Worm (Caenorhabditis elegans) whole organism, L4/young adult: ENCODE data around the gene miga-1.

ENCODE experiments used
- W03F9.2 ChIP-seq: fragments of 150-350 bp; optimal IDR thresholded peaks from 2 replicates; lab custom pipeline; 2014; ENCODE audit warnings: missing biosample characterization, missing genetic modification characterization
- dao-5 ChIP-seq: sonication (generic microtip); optimal IDR thresholded peaks from 2 replicates; lab custom pipeline; 2016; ENCODE audit warnings: missing genotype, missing genetic modification characterization, moderate library complexity, missing compliant biosample characterization
- him-1 ChIP-seq: sonication (generic microtip); optimal IDR thresholded peaks from 2 replicates; lab custom pipeline; 2016; ENCODE audit warnings: missing genotype, missing genetic modification reagents, missing genetic modification characterization, missing compliant biosample characterization

miga-1 gene

ce11 chrV:12400677-12401236 lies at the start of gene miga-1, which contains the start of gene K01D12.20:
Gene miga-1, minus strand, starts transcription at chrV:12400859.
Gene K01D12.20, minus strand, starts transcription at chrV:12400814.
- TF ChIP-seq him-1 (tag; lab: Kevin White, UChicago): no peak
- no peak for TF ChIP-seq W03F9.2
- TF ChIP-seq dao-5 (tag; lab: Kevin White, UChicago): no peak

DNA sequence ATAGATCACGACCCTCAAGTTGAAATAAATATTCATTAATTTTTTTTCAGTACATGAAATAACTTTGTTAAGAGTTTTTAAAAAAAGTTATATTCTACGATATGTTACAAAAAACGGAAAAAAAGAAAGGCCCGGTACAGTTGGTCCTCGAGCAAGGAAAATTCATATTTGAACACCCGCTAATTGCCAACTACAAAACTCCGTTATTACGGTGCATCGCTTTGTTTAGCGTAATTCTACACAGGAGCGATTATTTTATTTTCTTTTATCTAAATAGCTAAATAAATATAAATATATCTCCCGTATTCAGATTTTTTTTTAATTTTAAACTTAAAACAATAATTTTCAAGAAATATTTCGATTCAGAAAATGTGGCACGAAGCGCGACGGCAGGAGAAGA lies 49.8 kb upstream of the miga-1 start, which contains the start of gene F28C1.1:
TSS of gene F28C1.1 (plus strand) at position 365 of the 400 bp plus-strand sequence.
- TF ChIP-seq W03F9.2 (no peak), him-1 (tag; lab: Kevin White, UChicago) (no peak), dao-5 (tag; lab: Kevin White, UChicago) (no peak)

DNA sequence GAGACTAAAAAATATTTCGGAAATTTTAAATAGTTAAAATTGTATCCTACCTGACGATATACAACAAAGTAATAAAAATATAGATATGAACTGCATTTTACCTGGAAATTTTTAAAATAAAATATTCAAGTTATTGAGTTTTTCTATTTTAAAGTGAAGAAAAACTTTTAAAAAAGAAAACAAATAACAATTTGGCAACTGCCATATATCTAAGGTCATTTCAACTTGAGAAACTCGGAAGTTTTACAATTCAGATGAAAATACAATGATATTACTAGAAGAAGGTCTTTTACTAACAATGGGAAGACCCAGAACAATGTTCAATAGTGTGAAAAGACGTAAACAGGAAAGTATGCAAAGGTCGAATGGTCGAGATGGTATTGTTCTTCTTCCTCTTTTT lies 49.2 kb upstream of the miga-1 start, which contains the start of gene C54D10.10:
TSS of gene C54D10.10 (minus strand) at position 101 of the 400 bp plus-strand sequence.
- TF ChIP-seq dao-5 (tag; lab: Kevin White, UChicago): no peak
- no peak for TF ChIP-seq W03F9.2
- no peak for TF ChIP-seq him-1 (tag; lab: Kevin White, UChicago)

DNA sequence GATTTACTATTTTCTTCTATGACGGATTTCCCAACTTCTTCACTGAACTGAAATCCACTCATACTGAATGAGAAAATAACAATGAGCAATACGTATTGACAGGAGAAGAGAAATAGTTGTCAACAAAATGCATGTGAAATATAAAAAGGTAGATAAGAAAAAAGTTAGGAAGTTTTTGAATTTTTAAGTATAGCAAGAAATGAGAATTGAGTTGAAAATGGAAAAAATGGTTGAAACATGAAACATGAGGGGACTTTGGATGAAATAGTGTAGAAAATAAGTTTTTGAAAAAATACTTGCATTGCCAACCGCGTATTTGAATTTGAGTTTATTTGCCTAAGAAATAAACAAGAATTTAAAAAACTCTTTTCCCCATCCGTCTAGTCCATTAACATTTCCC lies 46.2 kb upstream of the miga-1 start, which contains the start of the genes pals-38 and C54D10.9:
TSS of gene pals-38 (minus strand) at position 101 of the 400 bp plus-strand sequence.
TSS of gene C54D10.9 (plus strand) at position 259 of the 400 bp plus-strand sequence.
- TF ChIP-seq W03F9.2 (no peak), him-1 (tag; lab: Kevin White, UChicago) (no peak), dao-5 (tag; lab: Kevin White, UChicago) (no peak)

- TF ChIP-seq him-1 (tag; lab: Kevin White, UChicago) (no peak), dao-5 (tag; lab: Kevin White, UChicago) (no peak), W03F9.2 (no peak)
Measured at ce11 chrV:12443754-12444153, 43.1 kb upstream of the miga-1 start, which contains the start of gene pals-39. Gene pals-39, minus strand, starts transcription at chrV:12443854.

- no peak for TF ChIP-seq dao-5 (tag; lab: Kevin White, UChicago)
- TF ChIP-seq him-1 (tag; lab: Kevin White, UChicago): no peak
- no peak for TF ChIP-seq W03F9.2
Measured at ce11 chrV:12441420-12441819, 40.8 kb upstream of the miga-1 start, which contains the start of gene pals-37. Gene pals-37, minus strand, starts transcription at chrV:12441520.

ce11 chrV:12433717-12434116 lies 33.1 kb upstream of the miga-1 start, which contains the start of gene srh-25:
Gene srh-25, minus strand, starts transcription at chrV:12433817.
- TF ChIP-seq W03F9.2: no peak
- TF ChIP-seq him-1 (tag; lab: Kevin White, UChicago): no peak
- no peak for TF ChIP-seq dao-5 (tag; lab: Kevin White, UChicago)

- TF ChIP-seq W03F9.2 (no peak), dao-5 (tag; lab: Kevin White, UChicago) (no peak), him-1 (tag; lab: Kevin White, UChicago) (no peak)
Measured at ce11 chrV:12433105-12433504, 32.4 kb upstream of the miga-1 start.

- TF ChIP-seq dao-5 (tag; lab: Kevin White, UChicago) (no peak), him-1 (tag; lab: Kevin White, UChicago) (no peak), W03F9.2 (no peak)
Measured at ce11 chrV:12432111-12432510, 31.5 kb upstream of the miga-1 start, which contains the start of gene C54D10.13. Gene C54D10.13, minus strand, starts transcription at chrV:12432289.

DNA sequence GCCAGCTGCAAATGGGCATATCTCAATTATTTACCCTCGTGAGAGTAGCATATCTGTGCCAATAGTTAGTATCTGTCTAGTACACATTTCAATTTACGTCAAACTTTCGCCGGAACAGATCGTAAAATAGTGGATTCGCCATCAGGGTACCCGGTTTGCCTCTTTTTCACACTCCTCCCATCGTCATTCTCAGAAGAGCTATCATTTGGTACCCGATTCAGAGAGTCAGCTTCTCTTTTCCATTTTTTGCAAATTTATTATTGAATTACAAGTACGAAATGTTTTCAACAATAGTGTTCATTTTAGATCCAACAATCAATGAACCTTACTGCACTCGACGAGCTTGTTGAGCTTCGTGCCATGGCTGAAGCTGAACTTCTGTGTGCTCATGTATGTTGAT lies 28.4 kb upstream of the miga-1 start, which contains the start of gene C54D10.5:
TSS of gene C54D10.5 (plus strand) at position 301 of the 400 bp plus-strand sequence.
- TF ChIP-seq dao-5 (tag; lab: Kevin White, UChicago) (no peak), him-1 (tag; lab: Kevin White, UChicago) (no peak), W03F9.2 (no peak)

ce11 chrV:12427826-12428225 lies 27.2 kb upstream of the miga-1 start:
- TF ChIP-seq him-1 (tag; lab: Kevin White, UChicago) (no peak), dao-5 (tag; lab: Kevin White, UChicago) (no peak), W03F9.2 (no peak)

- no peak for TF ChIP-seq him-1 (tag; lab: Kevin White, UChicago)
- no peak for TF ChIP-seq W03F9.2
- TF ChIP-seq dao-5 (tag; lab: Kevin White, UChicago): no peak
Measured at ce11 chrV:12421360-12421759, 20.7 kb upstream of the miga-1 start.

DNA sequence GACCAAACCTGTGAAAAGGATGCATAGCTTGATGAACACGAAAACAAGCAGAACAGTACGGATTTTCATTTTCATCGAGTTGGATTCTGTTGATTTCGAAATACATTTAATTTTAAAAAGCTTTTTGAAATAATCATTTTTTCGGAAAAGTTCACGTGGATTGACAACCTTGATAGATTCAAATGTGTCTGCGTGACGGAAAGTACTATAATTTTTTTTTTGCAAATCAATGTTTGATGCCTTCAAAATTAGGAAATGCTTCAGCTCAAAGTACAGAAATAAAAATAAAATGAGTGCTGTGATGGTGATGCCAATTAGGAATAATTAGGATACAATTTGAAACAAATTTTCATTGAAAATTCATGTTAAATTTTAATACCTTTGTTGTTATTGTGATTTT lies 20.2 kb upstream of the miga-1 start, which contains the start of gene C54D10.4:
TSS of gene C54D10.4 (minus strand) at position 101 of the 400 bp plus-strand sequence.
- TF ChIP-seq W03F9.2: no peak
- no peak for TF ChIP-seq dao-5 (tag; lab: Kevin White, UChicago)
- TF ChIP-seq him-1 (tag; lab: Kevin White, UChicago): no peak

- TF ChIP-seq W03F9.2: no peak
- TF ChIP-seq dao-5 (tag; lab: Kevin White, UChicago): no peak
- no peak for TF ChIP-seq him-1 (tag; lab: Kevin White, UChicago)
Measured at ce11 chrV:12418292-12418691, 17.6 kb upstream of the miga-1 start, which contains the start of gene C54D10.3. Gene C54D10.3, plus strand, starts transcription at chrV:12418592.
